Fruit fly (Drosophila melanogaster): ENCODE measurements around the gene Fatp1.

Gene Fatp1

DNA sequence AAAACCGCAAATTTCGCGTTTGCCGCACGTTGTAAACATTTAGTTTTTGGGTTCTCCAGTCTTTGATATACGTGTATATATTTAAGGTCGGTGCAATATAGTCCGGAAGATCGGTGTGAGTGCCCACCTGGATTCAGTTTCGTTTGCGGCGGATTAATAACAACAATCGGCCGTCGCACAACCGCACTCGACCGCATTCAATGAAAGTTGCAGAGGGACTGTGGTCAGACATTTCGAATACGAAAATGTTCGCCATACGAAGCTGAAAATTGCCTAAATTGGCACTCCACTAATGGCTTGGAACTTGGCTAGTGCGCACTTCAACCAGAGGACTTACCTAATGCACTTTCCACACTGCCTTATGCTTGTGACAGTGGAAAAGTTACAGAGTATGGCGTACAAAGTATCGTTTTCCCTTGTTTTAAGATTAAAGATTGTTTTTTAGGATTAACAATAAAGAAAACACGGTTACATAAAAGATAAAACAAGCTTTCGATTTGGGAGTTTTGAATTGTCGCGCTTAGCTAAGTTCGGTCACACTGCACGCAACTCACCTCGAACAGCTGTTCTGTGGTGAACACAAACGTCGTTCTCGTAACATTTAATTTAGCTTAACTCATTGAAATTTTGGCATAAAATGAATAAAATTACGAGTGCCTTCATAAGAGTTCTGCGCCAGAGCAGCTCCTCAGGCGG lies 10.3 kb downstream of the Fatp1 start, which contains the start of the genes Myo31DF and CG6094:
Myo31DF (minus strand) TSS at position 223 of the 696 bp plus-strand sequence.
CG6094 (plus strand) TSS at position 525 of the 696 bp plus-strand sequence.
- TF ChIP-seq Myc (optimal IDR thresholded peaks at IDR 0.05) (no peak), h (optimal IDR thresholded peaks at IDR 0.05) (no peak), Sin3A (optimal IDR thresholded peaks at IDR 0.05) (no peak), psq (optimal IDR thresholded peaks at IDR 0.05) (no peak), ttk (optimal IDR thresholded peaks at IDR 0.05) (no peak), insv (optimal IDR thresholded peaks at IDR 0.05) (no peak)

DNA sequence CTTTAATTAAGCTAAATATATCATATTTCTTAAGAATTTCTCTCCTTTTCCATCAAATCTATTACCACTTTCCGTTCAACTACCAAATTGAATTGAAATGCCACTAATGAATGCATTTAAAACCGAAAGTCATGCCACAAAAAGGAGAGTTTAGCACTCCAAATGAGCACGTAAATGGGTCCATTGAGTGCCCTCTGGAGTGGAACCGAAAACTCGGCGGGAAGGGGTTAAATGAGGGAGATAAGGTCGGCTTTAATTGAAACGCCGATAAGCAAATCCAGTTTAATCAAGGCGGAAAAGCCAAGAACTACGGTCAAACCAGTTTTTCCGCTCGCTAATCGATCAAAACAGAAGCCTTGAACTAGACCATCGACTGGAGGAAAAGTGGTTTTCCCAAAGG lies 11.7 kb downstream of the Fatp1 start:
- TF ChIP-seq insv (optimal IDR thresholded peaks at IDR 0.05) (no peak), ttk (optimal IDR thresholded peaks at IDR 0.05) (no peak), Sin3A (optimal IDR thresholded peaks at IDR 0.05) (no peak), Myc (optimal IDR thresholded peaks at IDR 0.05) (no peak), psq (optimal IDR thresholded peaks at IDR 0.05) (no peak), h (optimal IDR thresholded peaks at IDR 0.05) (no peak)

DNA sequence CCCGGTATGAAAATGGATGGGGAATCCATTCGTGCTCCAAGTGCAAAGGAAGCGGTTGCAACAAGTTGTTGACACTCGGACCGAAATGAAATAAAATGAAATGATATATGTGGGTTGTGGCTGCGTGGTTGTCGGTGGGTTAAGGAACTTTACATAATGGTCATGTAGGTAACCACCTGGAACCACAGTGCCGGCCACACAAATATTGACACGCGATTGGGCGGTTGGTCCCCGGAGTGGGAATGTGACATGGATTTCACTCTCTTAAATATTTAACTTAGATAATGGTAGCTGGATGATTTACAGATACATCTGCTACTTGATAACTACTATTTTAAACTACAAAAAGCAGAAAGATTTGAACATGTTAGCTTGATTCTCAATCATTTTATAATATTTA lies 12.1 kb downstream of the Fatp1 start:
- TF ChIP-seq insv (optimal IDR thresholded peaks at IDR 0.05): no peak
- TF ChIP-seq Myc (optimal IDR thresholded peaks at IDR 0.05): no peak
- TF ChIP-seq h (optimal IDR thresholded peaks at IDR 0.05): no peak
- TF ChIP-seq Sin3A (optimal IDR thresholded peaks at IDR 0.05): no peak

DNA sequence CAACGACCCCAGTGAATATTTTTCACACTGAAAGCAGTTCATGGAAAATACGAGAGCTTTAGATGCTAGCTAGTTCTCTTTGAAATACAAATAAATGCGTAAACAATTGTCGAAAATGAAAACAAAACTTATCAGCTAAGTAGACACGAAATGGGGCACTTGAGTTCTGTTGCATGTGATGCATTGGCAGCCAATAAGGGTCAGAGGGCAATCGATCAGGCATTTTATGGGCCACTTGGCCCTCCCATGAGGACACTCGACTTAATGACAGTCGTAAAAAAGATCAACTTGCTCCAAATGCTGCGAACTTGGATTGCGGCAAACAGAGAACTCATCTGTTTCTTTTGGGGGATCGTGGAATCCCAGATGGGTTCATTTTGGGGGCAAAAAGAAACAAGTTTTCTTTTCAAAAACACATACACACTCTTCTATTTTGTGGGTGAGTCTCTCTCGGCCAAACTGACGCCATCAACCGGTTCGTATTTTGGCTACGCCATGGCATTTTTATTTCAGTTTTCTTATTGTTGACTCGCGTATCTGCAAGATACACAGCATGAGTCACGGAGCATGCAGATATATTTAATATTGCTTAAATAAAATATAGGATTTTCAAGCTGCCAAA lies 13.6 kb downstream of the Fatp1 start:
- TF ChIP-seq psq (optimal IDR thresholded peaks at IDR 0.05) (no peak), Sin3A (optimal IDR thresholded peaks at IDR 0.05) (no peak), insv (optimal IDR thresholded peaks at IDR 0.05) (no peak), h (optimal IDR thresholded peaks at IDR 0.05) (no peak), ttk (optimal IDR thresholded peaks at IDR 0.05) (no peak), Myc (optimal IDR thresholded peaks at IDR 0.05) (no peak)

DNA sequence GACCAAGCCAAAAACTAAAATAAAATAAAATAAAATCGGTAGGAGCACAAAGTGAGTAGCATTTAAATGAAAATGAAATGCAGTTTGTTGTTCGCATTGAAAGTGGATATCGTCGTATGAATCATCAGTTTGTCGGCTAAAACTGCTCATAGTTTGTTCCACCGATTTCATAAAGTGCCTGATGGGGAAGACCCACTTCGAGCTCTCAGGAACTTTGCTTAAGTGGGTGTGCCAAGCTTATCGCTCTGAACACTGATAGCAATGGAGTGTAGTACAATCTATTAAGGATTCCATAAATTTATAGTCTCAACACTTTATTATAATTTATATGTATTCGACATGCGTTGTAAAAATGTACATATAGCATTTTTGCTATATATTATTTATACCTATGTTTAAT lies 14.2 kb downstream of the Fatp1 start:
- TF ChIP-seq h (optimal IDR thresholded peaks at IDR 0.05) (no peak), ttk (optimal IDR thresholded peaks at IDR 0.05) (no peak), Myc (optimal IDR thresholded peaks at IDR 0.05) (no peak), Sin3A (optimal IDR thresholded peaks at IDR 0.05) (no peak)

DNA sequence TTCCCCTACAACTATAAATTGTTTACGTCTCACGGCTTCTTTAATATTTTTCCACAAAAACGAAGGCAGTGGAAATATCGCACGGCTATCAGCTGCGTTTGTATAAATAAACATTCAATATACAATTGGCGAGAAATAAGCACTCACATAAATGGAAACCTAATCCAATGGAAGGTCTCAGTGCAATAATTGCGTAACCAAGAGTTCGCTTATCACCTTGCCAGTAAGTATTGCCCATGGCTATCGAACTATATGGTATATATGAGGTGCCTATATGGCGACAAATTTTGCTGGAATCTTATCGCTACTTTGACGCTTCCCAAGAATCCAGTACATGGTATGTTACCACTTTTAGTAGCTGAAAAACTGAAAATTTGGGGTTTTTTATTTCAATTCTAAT lies 14.8 kb downstream of the Fatp1 start:
- TF ChIP-seq Sin3A (optimal IDR thresholded peaks at IDR 0.05) (no peak), psq (optimal IDR thresholded peaks at IDR 0.05) (no peak), Myc (optimal IDR thresholded peaks at IDR 0.05) (no peak), h (optimal IDR thresholded peaks at IDR 0.05) (no peak), ttk (optimal IDR thresholded peaks at IDR 0.05) (no peak), insv (optimal IDR thresholded peaks at IDR 0.05) (no peak)

DNA sequence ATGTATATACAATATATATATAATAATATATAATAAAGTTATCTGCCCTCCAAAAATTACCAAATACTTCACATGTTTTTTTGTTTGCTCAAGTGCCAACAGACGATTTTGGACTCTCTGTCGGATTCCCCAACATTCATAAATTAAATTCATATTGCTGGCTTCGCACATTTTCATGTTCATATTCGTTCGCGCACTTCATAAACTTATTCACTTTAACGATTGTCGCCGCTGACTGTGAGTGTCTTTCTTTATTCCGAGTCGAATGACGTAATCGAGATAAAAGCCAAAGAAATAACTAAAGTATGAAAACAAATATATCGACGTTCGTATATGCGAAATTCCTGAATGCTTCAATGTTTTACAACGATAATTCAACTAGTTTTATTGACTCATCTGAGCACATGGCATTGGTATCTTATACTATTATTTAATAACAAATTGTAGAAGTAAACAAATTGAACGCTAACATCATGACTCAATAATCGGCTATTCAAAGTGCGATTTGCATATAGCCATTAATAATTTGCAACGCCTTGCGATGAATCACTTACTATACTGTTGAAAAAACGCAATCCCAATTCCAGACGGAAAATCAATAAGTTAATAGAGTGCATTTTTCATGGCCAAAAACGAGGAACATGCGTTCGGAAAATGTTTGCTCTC lies 16.6 kb downstream of the Fatp1 start:
- TF ChIP-seq Sin3A (optimal IDR thresholded peaks at IDR 0.05): no peak
- TF ChIP-seq ttk (optimal IDR thresholded peaks at IDR 0.05): no peak
- no peak for TF ChIP-seq psq (optimal IDR thresholded peaks at IDR 0.05)
- no peak for TF ChIP-seq h (optimal IDR thresholded peaks at IDR 0.05)

DNA sequence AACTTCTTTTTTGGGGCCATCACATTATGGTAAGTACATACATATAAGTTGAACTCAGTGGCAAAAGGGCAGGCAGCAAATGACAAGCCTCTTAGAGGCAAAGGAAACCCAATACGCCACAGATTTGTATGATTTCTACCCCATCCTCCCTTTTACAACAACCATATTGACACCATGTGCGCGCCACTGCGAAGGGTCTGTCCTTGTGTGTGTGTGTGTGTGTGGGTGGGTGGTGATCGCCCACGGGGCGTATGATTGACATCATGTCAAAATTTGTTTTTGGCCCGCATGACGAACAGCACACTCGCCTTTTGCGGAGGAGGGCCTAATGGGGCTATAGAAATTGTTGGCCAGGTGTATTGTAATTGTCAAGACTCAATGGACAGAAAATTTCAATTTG lies 17.4 kb downstream of the Fatp1 start:
- TF ChIP-seq ttk (optimal IDR thresholded peaks at IDR 0.05) (no peak), h (optimal IDR thresholded peaks at IDR 0.05) (no peak), Sin3A (optimal IDR thresholded peaks at IDR 0.05) (no peak), insv (optimal IDR thresholded peaks at IDR 0.05) (no peak), psq (optimal IDR thresholded peaks at IDR 0.05) (no peak), Myc (optimal IDR thresholded peaks at IDR 0.05) (no peak)

DNA sequence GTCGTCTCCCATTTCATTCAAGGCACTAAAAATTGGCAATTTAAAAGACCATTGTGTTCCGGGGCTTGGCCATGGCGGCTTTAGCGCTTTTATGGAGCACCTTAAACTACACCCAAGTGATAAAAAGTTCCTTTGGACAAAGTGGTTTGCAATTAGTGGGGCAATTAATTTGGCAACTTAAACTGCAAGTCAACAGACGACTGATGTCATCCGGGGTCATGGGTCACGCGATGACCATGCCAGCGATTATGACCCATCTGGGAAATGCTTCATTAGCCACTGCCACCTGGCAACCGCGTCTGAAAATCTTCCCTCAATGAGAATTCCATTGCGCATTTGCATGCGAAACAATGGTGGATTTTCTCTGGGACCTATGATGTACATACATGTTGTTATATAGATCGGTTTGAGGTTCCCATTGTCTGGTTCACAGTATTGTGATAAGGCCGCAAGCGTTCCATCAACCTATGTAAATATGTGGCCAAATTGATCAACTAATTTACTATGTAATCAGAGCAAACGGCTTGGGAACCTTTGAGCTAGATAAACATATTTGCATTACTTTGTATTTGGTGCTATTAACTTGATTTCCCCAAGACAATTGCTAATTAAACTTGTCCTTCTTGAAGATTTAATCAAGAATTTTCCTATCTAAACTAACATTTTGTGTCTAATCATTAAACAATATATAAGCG lies 19.8 kb downstream of the Fatp1 start:
- TF ChIP-seq psq (optimal IDR thresholded peaks at IDR 0.05) (no peak), Sin3A (optimal IDR thresholded peaks at IDR 0.05) (no peak), h (optimal IDR thresholded peaks at IDR 0.05) (no peak), Myc (optimal IDR thresholded peaks at IDR 0.05) (no peak), insv (optimal IDR thresholded peaks at IDR 0.05) (no peak), ttk (optimal IDR thresholded peaks at IDR 0.05) (no peak)

DNA sequence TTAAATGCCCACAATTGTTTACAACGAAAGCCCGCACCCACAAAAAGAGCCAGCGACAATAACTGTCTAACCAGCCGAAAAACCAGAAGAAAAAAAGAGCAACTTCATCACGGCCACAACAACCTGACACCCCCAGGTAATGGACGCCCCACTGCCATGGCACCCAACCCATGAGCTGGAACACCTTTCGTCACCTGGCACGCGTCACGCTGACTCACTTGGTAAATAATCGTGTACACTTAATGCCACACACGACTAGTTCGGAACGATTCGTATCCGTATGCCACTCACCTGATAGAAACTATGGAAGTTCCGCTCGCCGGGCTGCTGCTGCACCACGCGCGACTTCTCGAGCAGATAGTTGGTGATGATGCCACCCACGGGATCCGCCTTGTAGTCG lies 20.7 kb downstream of the Fatp1 start:
- TF ChIP-seq ttk (optimal IDR thresholded peaks at IDR 0.05) (no peak), Sin3A (optimal IDR thresholded peaks at IDR 0.05) (no peak), insv (optimal IDR thresholded peaks at IDR 0.05) (no peak), psq (optimal IDR thresholded peaks at IDR 0.05) (no peak), h (optimal IDR thresholded peaks at IDR 0.05) (no peak), Myc (optimal IDR thresholded peaks at IDR 0.05) (no peak)

DNA sequence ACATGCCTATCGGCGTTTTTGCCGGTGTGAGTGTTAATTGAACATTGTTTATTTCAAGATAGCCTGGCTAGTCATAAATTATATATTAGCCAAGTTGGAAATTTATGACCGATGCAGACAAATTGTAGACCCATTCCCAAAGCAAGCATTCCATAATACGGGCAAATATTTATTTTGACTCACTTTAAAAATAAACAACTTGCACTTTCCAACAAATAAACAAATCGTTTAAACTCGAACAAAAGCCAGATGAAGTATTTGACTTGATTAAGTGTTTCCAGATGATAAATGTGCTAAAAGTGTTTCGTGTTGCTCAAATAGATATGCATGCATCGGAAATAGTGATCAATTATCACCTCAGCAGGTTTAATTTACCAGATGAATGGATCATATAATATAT lies 21.5 kb downstream of the Fatp1 start:
- TF ChIP-seq psq (optimal IDR thresholded peaks at IDR 0.05): no peak
- no peak for TF ChIP-seq Myc (optimal IDR thresholded peaks at IDR 0.05)
- TF ChIP-seq h (optimal IDR thresholded peaks at IDR 0.05): no peak
- no peak for TF ChIP-seq insv (optimal IDR thresholded peaks at IDR 0.05)
- TF ChIP-seq Sin3A (optimal IDR thresholded peaks at IDR 0.05): no peak
- TF ChIP-seq ttk (optimal IDR thresholded peaks at IDR 0.05): no peak

DNA sequence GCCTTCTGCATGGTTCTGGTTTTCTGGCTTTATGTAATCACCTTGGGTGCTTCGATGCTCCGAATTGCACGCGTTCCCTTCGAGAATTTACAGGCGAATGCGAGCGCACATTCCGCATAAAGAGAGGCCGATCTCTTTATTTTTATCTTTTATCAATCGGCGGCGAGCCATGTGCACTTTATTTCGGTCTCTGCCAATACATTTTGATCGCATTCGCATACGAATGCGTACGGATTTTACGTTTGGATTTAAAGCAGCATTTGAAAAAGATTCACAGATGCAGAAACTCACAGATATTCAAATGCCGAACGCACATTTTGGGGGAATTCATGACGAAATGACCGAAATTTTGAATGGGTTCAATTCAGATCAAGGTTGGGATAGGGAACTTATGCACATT lies 25.7 kb downstream of the Fatp1 start, which contains the start of gene CG13144:
CG13144 (minus strand) TSS at position 101 of the 400 bp plus-strand sequence.
- TF ChIP-seq Sin3A (optimal IDR thresholded peaks at IDR 0.05) (no peak), ttk (optimal IDR thresholded peaks at IDR 0.05) (no peak)
